Worm (Caenorhabditis elegans) whole organism, midembryonic: ENCODE data around the gene rml-3.

Experiments used
- T22C8.4 ChIP-seq: fragments of 200-800 bp; sonication (Bioruptor generic); IDR thresholded peaks from 2 replicates; pipeline ENCODE4 v1.3.6; 2022; ENCODE audit warnings: missing genetic modification characterization, missing compliant biosample characterization
- flt-1 ChIP-seq: fragments of 200-800 bp; sonication (Bioruptor generic); IDR thresholded peaks from 2 replicates; pipeline ENCODE4 v1.3.6; 2022; ENCODE audit warnings: missing genetic modification characterization, missing compliant biosample characterization
- klf-2 ChIP-seq: fragments of 200-800 bp; sonication (Bioruptor generic); conservative IDR thresholded peaks from 2 replicates; pipeline ENCODE4 v1.3.6; 2022; ENCODE audit warnings: missing genetic modification reagents, missing genetic modification characterization, missing compliant biosample characterization
- ref-1 ChIP-seq: fragments of 200-800 bp; sonication (Bioruptor generic); conservative IDR thresholded peaks from 2 replicates; pipeline ENCODE4 v1.3.6; 2022; ENCODE audit warnings: missing genetic modification reagents, missing genetic modification characterization, missing compliant biosample characterization
- tab-1 ChIP-seq: fragments of 200-800 bp; sonication (Bioruptor generic); IDR thresholded peaks from 2 replicates; pipeline ENCODE4 v1.3.6; 2022; ENCODE audit warnings: missing genetic modification characterization, missing compliant biosample characterization
- ztf-23 ChIP-seq: fragments of 200-800 bp; sonication (Bioruptor generic); IDR thresholded peaks from 2 replicates; pipeline ENCODE4 v1.3.6; 2022; ENCODE audit warnings: missing genetic modification reagents, missing genetic modification characterization, missing compliant biosample characterization
- ztf-29 ChIP-seq: fragments of 200-800 bp; sonication (Bioruptor generic); IDR thresholded peaks from 2 replicates; pipeline ENCODE4 v1.3.6; 2022; ENCODE audit warnings: missing genetic modification reagents, missing genetic modification characterization, missing compliant biosample characterization

DNA sequence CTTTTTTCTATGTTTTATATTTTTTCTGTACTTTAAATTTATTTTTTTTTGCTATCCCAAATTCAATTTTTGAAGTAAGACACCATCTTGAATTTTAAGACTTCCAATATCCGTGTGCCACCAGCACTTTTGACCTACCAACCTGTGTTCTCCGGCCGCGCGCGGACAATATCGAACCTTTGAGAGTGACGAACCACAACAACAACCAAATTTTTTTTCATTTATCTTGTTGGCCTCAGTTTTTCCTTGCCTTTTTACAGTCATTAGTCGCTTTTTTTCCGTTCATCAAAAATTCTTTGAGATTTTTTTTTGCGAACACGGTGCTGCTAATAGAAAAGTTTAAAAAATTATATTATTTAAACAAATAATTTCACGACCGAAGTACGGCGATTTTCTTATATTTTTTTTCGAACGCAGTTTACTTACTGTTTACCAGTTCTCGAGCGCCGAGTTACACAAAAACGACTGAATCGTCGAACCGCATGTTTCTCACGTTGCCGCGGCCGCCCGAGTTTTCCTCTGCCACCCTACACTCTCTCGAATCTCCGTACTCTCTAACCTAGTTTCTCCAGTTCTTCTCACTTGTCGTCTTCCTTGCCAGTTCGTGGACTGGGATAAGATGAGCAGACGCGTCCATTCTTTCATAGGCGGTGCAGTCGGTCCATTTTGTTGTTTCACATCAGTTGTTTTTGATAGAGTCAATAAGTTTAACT is 1.2 kb upstream of the rml-3 start:
- no peak for TF ChIP-seq ztf-23 (GFP tag; lab: Robert Waterston, UW)
- no peak for TF ChIP-seq ztf-29
- no peak for TF ChIP-seq ref-1 (GFP tag; lab: Robert Waterston, UW)
- no peak for TF ChIP-seq tab-1 (GFP tag; lab: Robert Waterston, UW)
- TF ChIP-seq klf-2 (GFP tag; lab: Robert Waterston, UW), result no peak
- TF ChIP-seq T22C8.4, result no peak
- no peak for TF ChIP-seq flt-1 (GFP tag; lab: Robert Waterston, UW)
